Fruit fly (Drosophila melanogaster): Measurements from ENCODE around the gene CG13786.

Gene CG13786

DNA sequence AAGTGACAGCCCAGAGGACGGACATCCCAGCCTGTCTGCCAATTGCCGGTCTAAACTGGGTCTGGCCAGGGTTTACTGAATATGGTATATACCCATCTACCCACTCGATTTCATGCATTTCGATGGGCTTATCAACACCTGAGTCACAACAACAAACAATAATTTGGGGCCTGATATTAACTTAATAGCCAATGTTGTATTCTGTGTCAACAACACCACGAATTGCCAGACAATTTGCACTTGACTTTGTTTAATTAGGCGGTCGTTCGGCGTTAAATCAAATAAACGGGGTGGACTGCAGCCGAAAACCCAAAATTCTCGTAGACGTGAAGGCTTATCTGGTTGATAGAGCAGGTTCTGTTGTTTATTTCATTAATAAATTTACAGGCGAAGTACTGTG lies 13.5 kb downstream of the CG13786 start (continued):
- TF ChIP-seq bab2 (GFP tag; optimal IDR thresholded peaks at IDR 0.05): peak; percentile 62
- TF ChIP-seq CG14441 (GFP tag; IDR thresholded peaks at IDR 0.05): peak; percentile 36; the same call in 1 of the 2 replicates
- no peak for TF ChIP-seq Neu2 (GFP tag; optimal IDR thresholded peaks at IDR 0.05; ENCODE audit: borderline replicate concordance)
- TF ChIP-seq chm (GFP tag; IDR thresholded peaks at IDR 0.05): no peak
- no peak for TF ChIP-seq Sox102F (GFP tag; optimal IDR thresholded peaks at IDR 0.05)
- TF ChIP-seq klu (GFP tag; IDR thresholded peaks at IDR 0.05): no peak
- TF ChIP-seq CG43689 (GFP tag; IDR thresholded peaks at IDR 0.05): no peak
- TF ChIP-seq CG34376 (GFP tag; optimal IDR thresholded peaks at IDR 0.05): peak; percentile 23
- no peak for TF ChIP-seq lmd (GFP tag; IDR thresholded peaks at IDR 0.05)
- peak; percentile 16 for TF ChIP-seq CG1233 (GFP tag; optimal IDR thresholded peaks at IDR 0.05)
- TF ChIP-seq tll (GFP tag; optimal IDR thresholded peaks at IDR 0.05): no peak
- peak; percentile 68 for TF ChIP-seq CG13296 (GFP tag; optimal IDR thresholded peaks at IDR 0.05)
- no peak for TF ChIP-seq CG11085 (GFP tag; IDR thresholded peaks at IDR 0.05)
- TF ChIP-seq CrebB (tag; optimal IDR thresholded peaks at IDR 0.05): peak; percentile 13
- peak; percentile 76 for TF ChIP-seq corto (GFP tag; optimal IDR thresholded peaks at IDR 0.05)
- no peak for TF ChIP-seq tap (tag; optimal IDR thresholded peaks at IDR 0.05)
- TF ChIP-seq CG14965 (GFP tag; optimal IDR thresholded peaks at IDR 0.05; ENCODE audit: borderline replicate concordance): peak; percentile 34
- TF ChIP-seq onecut (GFP tag; IDR thresholded peaks at IDR 0.05): 0 out of 2 replicates have a peak, but pooled peaks have one; percentile 7
- no peak for TF ChIP-seq CG9876 (GFP tag; optimal IDR thresholded peaks at IDR 0.05)
- TF ChIP-seq sens-2 (GFP tag; IDR thresholded peaks at IDR 0.05): no peak
- no peak for TF ChIP-seq tx (GFP tag; optimal IDR thresholded peaks at IDR 0.05)
- peak; percentile 36; the same call in 1 of the 2 replicates for TF ChIP-seq Xrp1 (GFP tag; IDR thresholded peaks at IDR 0.05)
- peak; percentile 30 for TF ChIP-seq CG2202 (tag; optimal IDR thresholded peaks at IDR 0.05)
- no peak for TF ChIP-seq CG6175 (GFP tag; IDR thresholded peaks at IDR 0.05)
- TF ChIP-seq lab (GFP tag; optimal IDR thresholded peaks at IDR 0.05): peak; percentile 80
- peak; percentile 66 for TF ChIP-seq CG9727 (GFP tag; optimal IDR thresholded peaks at IDR 0.05)
- no peak for TF ChIP-seq Ptx1 (GFP tag; IDR thresholded peaks at IDR 0.05)
- TF ChIP-seq CG8281 (tag; optimal IDR thresholded peaks at IDR 0.05): no peak
- peak; percentile 53; the same call in 1 of the 3 replicates for TF ChIP-seq otp (GFP tag; IDR thresholded peaks at IDR 0.05)
- no peak for TF ChIP-seq C15 (GFP tag; IDR thresholded peaks at IDR 0.05)
- peak; percentile 31; the same call in 1 of the 2 replicates for TF ChIP-seq sob (GFP tag; IDR thresholded peaks at IDR 0.05)
- TF ChIP-seq bcd (GFP tag; optimal IDR thresholded peaks at IDR 0.05): peak; percentile 30
- no peak for TF ChIP-seq Spps (tag; optimal IDR thresholded peaks at IDR 0.05)
- TF ChIP-seq maf-S (GFP tag; optimal IDR thresholded peaks at IDR 0.05): peak; percentile 33
- no peak for TF ChIP-seq cg (GFP tag; optimal IDR thresholded peaks at IDR 0.05)
- TF ChIP-seq CG10209 (GFP tag; optimal IDR thresholded peaks at IDR 0.05): peak; percentile 45
- peak; percentile 38 for TF ChIP-seq Hey (tag; optimal IDR thresholded peaks at IDR 0.05)
- TF ChIP-seq CG12942 (GFP tag; optimal IDR thresholded peaks at IDR 0.05): no peak
- peak; percentile 56 for TF ChIP-seq CG6765 (GFP tag; optimal IDR thresholded peaks at IDR 0.05)
- TF ChIP-seq slbo (GFP tag; IDR thresholded peaks at IDR 0.05): no peak
- TF ChIP-seq exex (tag; optimal IDR thresholded peaks at IDR 0.05): peak; percentile 91
- TF ChIP-seq schlank (tag; optimal IDR thresholded peaks at IDR 0.05): peak; percentile 61
- peak; percentile 14 for TF ChIP-seq nau (GFP tag; optimal IDR thresholded peaks at IDR 0.05)
- TF ChIP-seq Doc3 (GFP tag; IDR thresholded peaks at IDR 0.05; ENCODE audit: partially characterized antibody): no peak
- TF ChIP-seq dm (GFP tag; optimal IDR thresholded peaks at IDR 0.05): no peak
- no peak for TF ChIP-seq oc (tag; optimal IDR thresholded peaks at IDR 0.05)
- TF ChIP-seq CG12071 (GFP tag; optimal IDR thresholded peaks at IDR 0.05): peak; percentile 32
- TF ChIP-seq pb (GFP tag; optimal IDR thresholded peaks at IDR 0.05): peak; percentile 9
- TF ChIP-seq slp2 (GFP tag; optimal IDR thresholded peaks at IDR 0.05): no peak
- TF ChIP-seq Nf-YA (GFP tag; IDR thresholded peaks at IDR 0.05): 0 out of 2 replicates have a peak, but pooled peaks have one; percentile 39
- TF ChIP-seq CG3407 (GFP tag; optimal IDR thresholded peaks at IDR 0.05): peak; percentile 18
